Worm (Caenorhabditis elegans): ENCODE measurements around the gene sft-1.

ce11 chrIII:3109564-3109963 is 23.1 kb downstream of the sft-1 start:
- TF ChIP-seq efl-1 (optimal IDR thresholded peaks at IDR 0.05) (no peak), efl-1 (GFP tag; optimal IDR thresholded peaks at IDR 0.05 in 1 of 2) (no peak), ama-1 (optimal IDR thresholded peaks at IDR 0.05) (no peak), ceh-8 (GFP tag; optimal IDR thresholded peaks at IDR 0.05) (no peak)

Data from whole organism, L1 larva.